Fruit fly (Drosophila melanogaster): ENCODE results near the gene odd.
A peak's percentile ranks its signal among the peaks of the same experiment; 100 is the strongest.

Gene odd

DNA sequence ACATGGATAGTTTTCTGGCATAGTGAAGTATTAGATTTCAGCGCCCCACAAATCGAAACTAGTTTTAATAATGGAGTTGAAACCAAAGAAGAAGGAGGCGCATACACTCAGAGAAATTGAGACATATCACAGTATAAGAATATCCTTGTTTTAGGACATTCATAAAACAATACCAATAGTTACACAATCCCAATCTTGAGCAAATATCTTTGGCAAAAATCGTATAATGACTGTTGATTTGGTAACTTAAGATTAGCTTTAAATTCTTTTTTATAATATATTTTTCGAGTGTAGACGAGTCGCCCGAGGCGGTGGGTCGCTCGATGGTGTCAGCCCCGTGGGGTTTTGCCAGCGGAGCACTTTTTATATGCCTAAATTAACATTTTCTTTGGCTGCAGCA, 28.9 kb upstream of the odd start:
- TF ChIP-seq CG7045 (GFP tag; optimal IDR thresholded peaks at IDR 0.05) (no peak), cic (GFP tag; optimal IDR thresholded peaks at IDR 0.05) (no peak), CG11617 (GFP tag; optimal IDR thresholded peaks at IDR 0.05) (no peak), ovo (GFP tag; optimal IDR thresholded peaks at IDR 0.05) (no peak), Clk (GFP tag; optimal IDR thresholded peaks at IDR 0.05) (no peak), toe (GFP tag; optimal IDR thresholded peaks at IDR 0.05) (no peak), cnc (optimal IDR thresholded peaks at IDR 0.05) (no peak), bab1 (GFP tag; optimal IDR thresholded peaks at IDR 0.05) (no peak), CG12768 (GFP tag; optimal IDR thresholded peaks at IDR 0.05) (no peak), Crg-1 (GFP tag; optimal IDR thresholded peaks at IDR 0.05) (no peak), kay (GFP tag; ENCODE audit: borderline replicate concordance) (no peak), CG14711 (tag; optimal IDR thresholded peaks at IDR 0.05) (no peak), CG5204 (GFP tag; optimal IDR thresholded peaks at IDR 0.05) (no peak), CG33017 (tag; optimal IDR thresholded peaks at IDR 0.05) (no peak), pad (GFP tag; optimal IDR thresholded peaks at IDR 0.05) (no peak), CG7101 (tag; optimal IDR thresholded peaks at IDR 0.05) (no peak)

- TF ChIP-seq CG33017 (tag; optimal IDR thresholded peaks at IDR 0.05) = no peak
- TF ChIP-seq CG11617 (GFP tag; optimal IDR thresholded peaks at IDR 0.05) = no peak
- TF ChIP-seq tj (GFP tag; optimal IDR thresholded peaks at IDR 0.05) = no peak
- no peak for TF ChIP-seq pad (GFP tag; optimal IDR thresholded peaks at IDR 0.05)
- no peak for TF ChIP-seq CG7101 (tag; optimal IDR thresholded peaks at IDR 0.05)
- no peak for TF ChIP-seq Crg-1 (GFP tag; optimal IDR thresholded peaks at IDR 0.05)
These were observed 27.3 kb upstream of the odd start for dm6 chr2L:3633871-3634270.

- peak; percentile 90 for TF ChIP-seq CG11617 (GFP tag; optimal IDR thresholded peaks at IDR 0.05)
- peak; percentile 86 for TF ChIP-seq CG5204 (GFP tag; optimal IDR thresholded peaks at IDR 0.05)
- TF ChIP-seq Hr96 (GFP tag; optimal IDR thresholded peaks at IDR 0.05) = peak; percentile 91
- TF ChIP-seq cic (GFP tag; optimal IDR thresholded peaks at IDR 0.05) = peak; percentile 70
- TF ChIP-seq pad (GFP tag; optimal IDR thresholded peaks at IDR 0.05) = peak; percentile 85
- peak; percentile 80 for TF ChIP-seq Clk (GFP tag; optimal IDR thresholded peaks at IDR 0.05)
- peak; percentile 91 for TF ChIP-seq CG14711 (tag; optimal IDR thresholded peaks at IDR 0.05)
- TF ChIP-seq Mnt (GFP tag; optimal IDR thresholded peaks at IDR 0.05) = peak; percentile 80
- TF ChIP-seq bab1 (GFP tag; optimal IDR thresholded peaks at IDR 0.05) = peak; percentile 92
- TF ChIP-seq CG7045 (GFP tag; optimal IDR thresholded peaks at IDR 0.05) = peak; percentile 76
- peak; percentile 60 for TF ChIP-seq CG1620 (GFP tag; optimal IDR thresholded peaks at IDR 0.05)
- TF ChIP-seq ovo (GFP tag; optimal IDR thresholded peaks at IDR 0.05) = peak; percentile 50
- peak; percentile 93 for TF ChIP-seq CG12768 (GFP tag; optimal IDR thresholded peaks at IDR 0.05)
- no peak for TF ChIP-seq cnc (optimal IDR thresholded peaks at IDR 0.05)
- peak; percentile 96 for TF ChIP-seq kay (GFP tag; ENCODE audit: borderline replicate concordance)
- TF ChIP-seq Crg-1 (GFP tag; optimal IDR thresholded peaks at IDR 0.05) = peak; percentile 53
- peak; percentile 89 for TF ChIP-seq CG7101 (tag; optimal IDR thresholded peaks at IDR 0.05)
- TF ChIP-seq CG33017 (tag; optimal IDR thresholded peaks at IDR 0.05) = peak; percentile 81
- peak; percentile 72 for TF ChIP-seq tj (GFP tag; optimal IDR thresholded peaks at IDR 0.05)
- peak; percentile 83 for TF ChIP-seq toe (GFP tag; optimal IDR thresholded peaks at IDR 0.05)
These were observed 25.7 kb upstream of the odd start for dm6 chr2L:3632047-3632880.

- TF ChIP-seq CG33017 (tag; optimal IDR thresholded peaks at IDR 0.05) (no peak), cic (GFP tag; optimal IDR thresholded peaks at IDR 0.05) (no peak), toe (GFP tag; optimal IDR thresholded peaks at IDR 0.05) (no peak), kay (GFP tag; ENCODE audit: borderline replicate concordance) (no peak), cnc (optimal IDR thresholded peaks at IDR 0.05) (no peak), tj (GFP tag; optimal IDR thresholded peaks at IDR 0.05) (no peak), ovo (GFP tag; optimal IDR thresholded peaks at IDR 0.05) (no peak), bab1 (GFP tag; optimal IDR thresholded peaks at IDR 0.05) (no peak), Clk (GFP tag; optimal IDR thresholded peaks at IDR 0.05) (no peak)
These were observed 24.9 kb upstream of the odd start for dm6 chr2L:3631262-3632046.

DNA sequence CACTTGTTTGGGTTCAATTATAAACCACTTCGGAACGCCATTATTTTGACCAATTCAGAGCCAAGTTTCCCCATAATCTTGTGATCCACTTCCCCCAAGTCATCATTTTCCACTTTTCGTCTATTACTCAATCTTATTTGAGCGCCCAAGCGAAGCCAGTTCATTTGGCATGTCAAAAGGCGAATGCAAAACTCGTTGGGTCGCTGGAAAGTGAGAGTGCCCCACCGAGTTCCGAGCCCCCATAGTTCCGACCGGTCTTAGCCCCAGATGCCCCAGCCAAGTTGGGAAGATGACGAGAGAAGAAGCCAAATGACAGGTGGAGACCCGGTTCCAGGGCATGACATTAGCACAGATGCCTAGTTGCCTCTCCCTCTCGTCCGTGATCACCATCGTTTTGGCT, 24.2 kb upstream of the odd start:
- TF ChIP-seq CG12768 (GFP tag; optimal IDR thresholded peaks at IDR 0.05) = no peak
- TF ChIP-seq Crg-1 (GFP tag; optimal IDR thresholded peaks at IDR 0.05) = no peak
- TF ChIP-seq CG14711 (tag; optimal IDR thresholded peaks at IDR 0.05) = no peak
- no peak for TF ChIP-seq tj (GFP tag; optimal IDR thresholded peaks at IDR 0.05)
- TF ChIP-seq Mnt (GFP tag; optimal IDR thresholded peaks at IDR 0.05) = no peak
- no peak for TF ChIP-seq cic (GFP tag; optimal IDR thresholded peaks at IDR 0.05)
- TF ChIP-seq CG7045 (GFP tag; optimal IDR thresholded peaks at IDR 0.05) = no peak
- TF ChIP-seq Clk (GFP tag; optimal IDR thresholded peaks at IDR 0.05) = no peak
- no peak for TF ChIP-seq CG11617 (GFP tag; optimal IDR thresholded peaks at IDR 0.05)
- no peak for TF ChIP-seq toe (GFP tag; optimal IDR thresholded peaks at IDR 0.05)
- no peak for TF ChIP-seq cnc (optimal IDR thresholded peaks at IDR 0.05)
- TF ChIP-seq pad (GFP tag; optimal IDR thresholded peaks at IDR 0.05) = no peak
- TF ChIP-seq CG33017 (tag; optimal IDR thresholded peaks at IDR 0.05) = no peak
- TF ChIP-seq CG1620 (GFP tag; optimal IDR thresholded peaks at IDR 0.05) = no peak
- TF ChIP-seq Hr96 (GFP tag; optimal IDR thresholded peaks at IDR 0.05) = no peak
- TF ChIP-seq CG7101 (tag; optimal IDR thresholded peaks at IDR 0.05) = no peak
- TF ChIP-seq kay (GFP tag; ENCODE audit: borderline replicate concordance) = no peak
- TF ChIP-seq ovo (GFP tag; optimal IDR thresholded peaks at IDR 0.05) = no peak
- no peak for TF ChIP-seq bab1 (GFP tag; optimal IDR thresholded peaks at IDR 0.05)

All from whole organism, adult.